Worm (Caenorhabditis elegans) whole organism, mixed stage, embryonic: ENCODE measurements around the gene ttr-9.

Experiments
- ceh-83 ChIP-seq: fragments of 200-800 bp; sonication (Bioruptor generic); optimal IDR thresholded peaks from 2 replicates; lab custom pipeline; 2018; ENCODE audit warnings: mild to moderate bottlenecking, missing genetic modification characterization, missing compliant biosample characterization
- lin-13 ChIP-seq: fragments of 150-350 bp; optimal IDR thresholded peaks from 2 replicates; lab custom pipeline; 2014; ENCODE audit warnings: missing biosample characterization, missing genetic modification characterization
- nhr-12 ChIP-seq: fragments of 150-350 bp; optimal IDR thresholded peaks from 2 replicates; lab custom pipeline; 2014; ENCODE audit warnings: missing biosample characterization, missing genetic modification characterization
- pha-4 ChIP-seq: fragments of 150-350 bp; optimal IDR thresholded peaks from 2 replicates; lab custom pipeline; 2018; ENCODE audit warnings: missing biosample characterization, missing genetic modification reagents, missing genetic modification characterization
- unc-62 ChIP-seq: fragments of 150-350 bp; optimal IDR thresholded peaks from 2 replicates; lab custom pipeline; 2014; ENCODE audit warnings: missing biosample characterization, missing genetic modification reagents, missing genetic modification characterization
- zip-8 ChIP-seq: fragments of 150-350 bp; optimal IDR thresholded peaks from 2 replicates; lab custom pipeline; 2014; ENCODE audit warnings: missing biosample characterization, missing genetic modification characterization
- ztf-11 ChIP-seq: fragments of 150-350 bp; optimal IDR thresholded peaks from 2 replicates; lab custom pipeline; 2014; ENCODE audit warnings: missing biosample characterization, missing genetic modification characterization

DNA sequence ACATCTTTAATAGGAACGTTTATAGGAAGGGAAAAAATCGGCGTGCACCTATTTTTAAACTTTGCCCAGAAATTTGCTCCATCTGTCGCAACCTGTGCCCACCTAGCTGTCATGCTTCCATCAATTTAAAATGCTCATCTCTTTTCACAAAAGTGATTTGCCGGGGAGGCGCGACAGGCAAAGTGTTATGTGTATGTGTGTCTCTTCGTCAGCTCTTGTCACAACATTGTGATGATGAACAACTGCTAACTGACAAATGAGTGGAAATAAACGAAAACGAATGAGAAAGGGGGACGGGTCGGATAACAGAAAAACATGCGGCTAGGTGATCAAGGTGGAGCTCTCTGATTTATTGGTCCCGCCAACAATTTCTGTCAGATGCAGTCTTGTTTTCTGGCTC lies 32.1 kb upstream of the ttr-9 start:
- no peak for TF ChIP-seq zip-8 (tag; lab: Kevin White, UChicago)
- TF ChIP-seq nhr-12, result no peak
- no peak for TF ChIP-seq ceh-83 (GFP tag; lab: Kevin White, UChicago)
- TF ChIP-seq pha-4 (tag; lab: Kevin White, UChicago), result no peak
- TF ChIP-seq ztf-11 (tag; lab: Kevin White, UChicago), result no peak
- no peak for TF ChIP-seq lin-13 (tag; lab: Kevin White, UChicago)
- TF ChIP-seq unc-62 (GFP tag; lab: Kevin White, UChicago), result peak; percentile 98
